Fruit fly (Drosophila melanogaster) whole organism, embryonic: ENCODE measurements around the gene CG8851.

Source experiments
- Atf3 ChIP-seq: fragments of 200-800 bp; sonication (Bioruptor generic); optimal IDR thresholded peaks from 3 replicates; lab custom pipeline; 2016; ENCODE audit warnings: missing biosample characterization, missing genetic modification characterization
- Bdp1 ChIP-seq: fragments of 200-800 bp; sonication (Bioruptor generic); optimal IDR thresholded peaks from 3 replicates; lab custom pipeline; 2016; ENCODE audit warnings: missing biosample characterization, missing genetic modification characterization
- CG10565 ChIP-seq: fragments of 200-800 bp; sonication (Bioruptor generic); optimal IDR thresholded peaks from 3 replicates; lab custom pipeline; 2016; ENCODE audit warnings: missing biosample characterization, mild to moderate bottlenecking, missing genetic modification characterization
- CG10654 ChIP-seq: fragments of 200-800 bp; sonication (Bioruptor generic); optimal IDR thresholded peaks from 2 replicates; lab custom pipeline; 2016; ENCODE audit warnings: missing biosample characterization, missing genetic modification characterization
- CG10979 ChIP-seq: fragments of 200-800 bp; sonication (Bioruptor generic); optimal IDR thresholded peaks from 2 replicates; lab custom pipeline; 2018; ENCODE audit warnings: missing biosample characterization, mild to moderate bottlenecking, missing genetic modification characterization, moderate library complexity
- CG12104 ChIP-seq: fragments of 200-800 bp; sonication (Bioruptor generic); optimal IDR thresholded peaks from 3 replicates; lab custom pipeline; 2016; ENCODE audit warnings: missing biosample characterization, missing genetic modification characterization
- CG12155 ChIP-seq: fragments of 200-800 bp; sonication (Bioruptor generic); optimal IDR thresholded peaks from 3 replicates; lab custom pipeline; 2016; ENCODE audit warnings: missing biosample characterization, missing genetic modification characterization
- CG12299 ChIP-seq: fragments of 200-800 bp; sonication (Bioruptor generic); optimal IDR thresholded peaks from 2 replicates; lab custom pipeline; 2018; ENCODE audit warnings: missing biosample characterization, mild to moderate bottlenecking, missing genetic modification characterization
- CG12744 ChIP-seq: fragments of 200-800 bp; sonication (Bioruptor generic); optimal IDR thresholded peaks from 2 replicates; lab custom pipeline; 2016; ENCODE audit warnings: missing biosample characterization, missing genetic modification characterization
- CG13287 ChIP-seq: fragments of 200-800 bp; sonication (Bioruptor generic); IDR thresholded peaks from 2 replicates; pipeline ENCODE4 v1.3.6; 2022; ENCODE audit warnings: missing biosample characterization, missing genetic modification characterization; ENCODE audit not compliant: partially characterized antibody
- CG15601 ChIP-seq: fragments of 200-800 bp; sonication (Bioruptor generic); optimal IDR thresholded peaks from 3 replicates; lab custom pipeline; 2019; ENCODE audit warnings: missing biosample characterization, mild to moderate bottlenecking, missing genetic modification characterization, moderate library complexity
- CG15696 ChIP-seq: fragments of 200-800 bp; sonication (Bioruptor generic); optimal IDR thresholded peaks from 2 replicates; lab custom pipeline; 2019; ENCODE audit warnings: missing biosample characterization, mild to moderate bottlenecking, missing genetic modification characterization, moderate library complexity
- CG2678 ChIP-seq: fragments of 200-800 bp; sonication (Bioruptor generic); optimal IDR thresholded peaks from 3 replicates; lab custom pipeline; 2019; ENCODE audit warnings: missing biosample characterization, mild to moderate bottlenecking, missing genetic modification characterization, moderate library complexity
- CG2712 ChIP-seq: fragments of 200-800 bp; optimal IDR thresholded peaks from 3 replicates; lab custom pipeline; 2019; ENCODE audit warnings: missing biosample characterization, mild to moderate bottlenecking, missing genetic modification characterization, moderate library complexity
- CG30431 ChIP-seq: fragments of 200-800 bp; sonication (Bioruptor generic); optimal IDR thresholded peaks from 2 replicates; lab custom pipeline; 2017; ENCODE audit warnings: missing biosample characterization, missing genetic modification characterization
- CG31365 ChIP-seq: fragments of 200-800 bp; sonication (Bioruptor generic); optimal IDR thresholded peaks from 2 replicates; lab custom pipeline; 2018; ENCODE audit warnings: missing biosample characterization, mild to moderate bottlenecking, missing genetic modification characterization
- CG31441 ChIP-seq: fragments of 200-800 bp; sonication (Bioruptor generic); IDR thresholded peaks from 2 replicates; pipeline ENCODE4 v1.3.6; 2022; ENCODE audit warnings: missing biosample characterization, missing genetic modification characterization
- CG8924 ChIP-seq: fragments of 200-800 bp; optimal IDR thresholded peaks from 3 replicates; lab custom pipeline; 2019; ENCODE audit warnings: missing biosample characterization, mild to moderate bottlenecking, missing genetic modification characterization, moderate library complexity
- D19B ChIP-seq: fragments of 200-800 bp; sonication (Bioruptor generic); optimal IDR thresholded peaks from 2 replicates; lab custom pipeline; 2017; ENCODE audit warnings: missing biosample characterization, mild to moderate bottlenecking, missing genetic modification characterization
- Dp ChIP-seq: fragments of 200-800 bp; sonication (Bioruptor generic); optimal IDR thresholded peaks from 2 replicates; lab custom pipeline; 2018; ENCODE audit warnings: missing biosample characterization, mild to moderate bottlenecking, missing genetic modification characterization, moderate library complexity
- E2f1 ChIP-seq: fragments of 200-800 bp; sonication (Bioruptor generic); IDR thresholded peaks from 2 replicates; pipeline ENCODE4 v1.3.6; 2022; ENCODE audit warnings: missing biosample characterization, missing genetic modification characterization
- Ets97D ChIP-seq: fragments of 200-800 bp; sonication (Bioruptor generic); optimal IDR thresholded peaks from 3 replicates; lab custom pipeline; 2016; ENCODE audit warnings: missing biosample characterization, missing genetic modification characterization
- HHEX ChIP-seq: fragments of 200-800 bp; sonication (Bioruptor generic); optimal IDR thresholded peaks from 3 replicates; lab custom pipeline; 2017; ENCODE audit warnings: missing biosample characterization, mild to moderate bottlenecking, missing genetic modification characterization, missing genetic modification reagents
- Jarid2 ChIP-seq: fragments of 200-800 bp; sonication (Bioruptor generic); optimal IDR thresholded peaks from 3 replicates; lab custom pipeline; 2017; ENCODE audit warnings: mild to moderate bottlenecking, missing biosample characterization, missing genetic modification reagents, missing genetic modification characterization
- Lhr ChIP-seq: fragments of 200-800 bp; sonication (Bioruptor generic); optimal IDR thresholded peaks from 3 replicates; lab custom pipeline; 2017; ENCODE audit warnings: mild to moderate bottlenecking, missing biosample characterization, missing genetic modification reagents, missing genetic modification characterization
- NFAT ChIP-seq: fragments of 200-800 bp; sonication (Bioruptor generic); IDR thresholded peaks from 2 replicates; pipeline ENCODE4 v1.3.6; 2022; ENCODE audit warnings: missing biosample characterization, missing genetic modification characterization
- Nf-YA ChIP-seq: fragments of 200-800 bp; sonication (Bioruptor generic); IDR thresholded peaks from 2 replicates; pipeline ENCODE4 v1.3.6; 2022; ENCODE audit warnings: missing biosample characterization, missing genetic modification characterization
- Nf-YB ChIP-seq: fragments of 200-800 bp; sonication (Bioruptor generic); optimal IDR thresholded peaks from 3 replicates; lab custom pipeline; 2019; ENCODE audit warnings: missing biosample characterization, mild to moderate bottlenecking, missing genetic modification characterization, moderate library complexity
- NfI ChIP-seq: fragments of 200-800 bp; sonication (Bioruptor generic); optimal IDR thresholded peaks from 3 replicates; lab custom pipeline; 2018; ENCODE audit warnings: missing biosample characterization, mild to moderate bottlenecking, missing genetic modification characterization, moderate library complexity
- Opbp ChIP-seq: fragments of 200-800 bp; sonication (Bioruptor generic); IDR thresholded peaks from 3 replicates; pipeline ENCODE4 v1.3.6; 2022; ENCODE audit warnings: missing biosample characterization, missing genetic modification characterization; ENCODE audit not compliant: partially characterized antibody
- Scr ChIP-seq: fragments of 200-800 bp; sonication (Bioruptor generic); IDR thresholded peaks from 2 replicates; pipeline ENCODE4 v1.3.6; 2022; ENCODE audit warnings: missing biosample characterization, missing genetic modification characterization; ENCODE audit not compliant: partially characterized antibody
- Tbp ChIP-seq: fragments of >200 bp; optimal IDR thresholded peaks from 2 replicates; lab custom pipeline; 2018; ENCODE audit warnings: missing biosample characterization, missing genetic modification characterization
- al ChIP-seq: fragments of 200-800 bp; sonication (Bioruptor generic); IDR thresholded peaks from 2 replicates; pipeline ENCODE4 v1.3.6; 2022; ENCODE audit warnings: missing biosample characterization, missing genetic modification characterization
- ase ChIP-seq: fragments of 200-800 bp; sonication (Bioruptor generic); IDR thresholded peaks from 3 replicates; pipeline ENCODE4 v1.3.6; 2022; ENCODE audit warnings: missing biosample characterization, missing genetic modification characterization
- bsh ChIP-seq, 2 experiments: fragments of 200-800 bp; sonication (Bioruptor generic); optimal IDR thresholded peaks; 2 replicates each; lab custom pipeline; 2017 to 2018; ENCODE audit warnings: mild to moderate bottlenecking in 2 of 2, missing biosample characterization in 2 of 2, missing genetic modification characterization in 2 of 2, moderate library complexity in 1 of 2
- chn ChIP-seq: fragments of 200-800 bp; sonication (Bioruptor generic); optimal IDR thresholded peaks from 2 replicates; lab custom pipeline; 2016; ENCODE audit warnings: missing biosample characterization, missing genetic modification characterization
- crp ChIP-seq, 2 experiments: fragments of 200-800 bp; sonication (Bioruptor generic); optimal IDR thresholded peaks; 2 replicates in 1 of 2; 3 replicates in 1 of 2; lab custom pipeline; 2017; ENCODE audit warnings: missing biosample characterization in 2 of 2, missing genetic modification characterization in 2 of 2, mild to moderate bottlenecking in 1 of 2, moderate library complexity in 1 of 2
- da ChIP-seq: fragments of 200-800 bp; sonication (Bioruptor generic); optimal IDR thresholded peaks from 2 replicates; lab custom pipeline; 2016; ENCODE audit warnings: missing biosample characterization, missing genetic modification characterization
- dimm ChIP-seq: fragments of 200-800 bp; sonication (Bioruptor generic); IDR thresholded peaks from 2 replicates; pipeline ENCODE4 v1.3.6; 2022; ENCODE audit warnings: missing biosample characterization, missing genetic modification characterization
- disco-r ChIP-seq: fragments of 200-800 bp; sonication (Bioruptor generic); optimal IDR thresholded peaks from 2 replicates; lab custom pipeline; 2016; ENCODE audit warnings: missing biosample characterization, missing genetic modification characterization
- exex ChIP-seq: fragments of 200-800 bp; sonication (Bioruptor generic); optimal IDR thresholded peaks from 4 replicates; lab custom pipeline; 2018; ENCODE audit warnings: missing biosample characterization, mild to moderate bottlenecking, missing genetic modification characterization, moderate library complexity
- hb ChIP-seq: fragments of 200-800 bp; sonication (Bioruptor generic); IDR thresholded peaks from 3 replicates; pipeline ENCODE4 v1.3.6; 2022; ENCODE audit warnings: missing biosample characterization, missing genetic modification characterization; ENCODE audit not compliant: partially characterized antibody
- her ChIP-seq: fragments of 200-800 bp; sonication (Bioruptor generic); optimal IDR thresholded peaks from 2 replicates; lab custom pipeline; 2016; ENCODE audit warnings: missing biosample characterization, missing genetic modification characterization
- otp ChIP-seq: fragments of 200-800 bp; sonication (Bioruptor generic); IDR thresholded peaks from 3 replicates; pipeline ENCODE4, ENCODE4 v1.3.6; 2022; ENCODE audit warnings: missing biosample characterization, missing genetic modification characterization
- pb ChIP-seq: fragments of 200-800 bp; sonication (Bioruptor generic); optimal IDR thresholded peaks from 3 replicates; lab custom pipeline; 2016; ENCODE audit warnings: missing biosample characterization, missing genetic modification characterization
- repo ChIP-seq: fragments of 200-800 bp; sonication (Bioruptor generic); optimal IDR thresholded peaks from 2 replicates; lab custom pipeline; 2016; ENCODE audit warnings: missing biosample characterization, missing genetic modification characterization
- ro ChIP-seq: fragments of 200-800 bp; sonication (Bioruptor generic); IDR thresholded peaks from 2 replicates; pipeline ENCODE4 v1.3.6; 2022; ENCODE audit warnings: missing biosample characterization, missing genetic modification characterization
- shn ChIP-seq: fragments of 200-800 bp; sonication (Bioruptor generic); optimal IDR thresholded peaks from 3 replicates; lab custom pipeline; 2016; ENCODE audit warnings: missing biosample characterization, missing genetic modification characterization
- sr ChIP-seq: fragments of 200-800 bp; sonication (Bioruptor generic); IDR thresholded peaks from 3 replicates; pipeline ENCODE4 v1.3.6; 2022; ENCODE audit warnings: missing biosample characterization, missing genetic modification characterization
- vvl ChIP-seq: fragments of 200-800 bp; sonication (Bioruptor generic); IDR thresholded peaks from 2 replicates; pipeline ENCODE4 v1.3.6; 2022; ENCODE audit warnings: missing biosample characterization, missing genetic modification characterization
- wek ChIP-seq: fragments of 200-800 bp; sonication (Bioruptor generic); optimal IDR thresholded peaks from 3 replicates; lab custom pipeline; 2018; ENCODE audit warnings: missing biosample characterization, mild to moderate bottlenecking, missing genetic modification characterization, moderate library complexity

Gene CG8851

DNA sequence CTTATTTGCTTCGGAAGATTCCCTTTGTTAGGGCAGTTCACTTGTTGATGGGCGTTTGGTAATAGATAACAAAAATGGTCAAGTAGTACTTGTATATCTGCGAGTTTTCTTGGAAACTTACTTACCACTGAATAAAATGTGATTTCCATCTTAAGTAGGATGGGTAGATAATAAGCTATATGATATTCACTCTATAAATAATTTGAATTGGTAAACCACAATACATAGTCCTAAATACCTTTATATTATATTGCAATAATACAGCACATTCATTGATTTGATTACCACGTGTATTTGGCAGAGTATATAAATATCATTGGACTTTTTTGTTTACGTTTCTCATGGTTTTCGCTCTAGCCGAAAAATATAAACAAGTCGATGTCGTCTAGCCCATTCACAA lies 43.5 kb upstream of the CG8851 start (continued):
- no peak for TF ChIP-seq CG31365 (tag; lab: Kevin White, UChicago)
- TF ChIP-seq CG12299 (tag; lab: Kevin White, UChicago): no peak
- no peak for TF ChIP-seq Nf-YA (GFP tag; lab: Robert Waterston, UW)
- no peak for TF ChIP-seq Ets97D (GFP tag; lab: Kevin White, UChicago)
- TF ChIP-seq exex (tag; lab: Kevin White, UChicago): peak; percentile 25
- TF ChIP-seq otp (GFP tag; lab: Robert Waterston, UW): no peak
- TF ChIP-seq HHEX (GFP tag; lab: Kevin White, UChicago): peak; percentile 76
- TF ChIP-seq vvl (GFP tag; lab: Robert Waterston, UW): peak; percentile 44
- peak; percentile 26 for TF ChIP-seq CG10654 (GFP tag; lab: Kevin White, UChicago)
- TF ChIP-seq Nf-YB: no peak
- TF ChIP-seq hb (GFP tag; lab: Robert Waterston, UW): no peak
- peak; percentile 62 for TF ChIP-seq CG12104 (GFP tag; lab: Kevin White, UChicago)
- no peak for TF ChIP-seq Atf3
- TF ChIP-seq CG2712 (tag; lab: Kevin White, UChicago): peak; percentile 66
- TF ChIP-seq Tbp (GFP tag; lab: Kevin White, UChicago): no peak
- no peak for TF ChIP-seq pb (GFP tag; lab: Kevin White, UChicago)
- TF ChIP-seq CG30431 (GFP tag; lab: Kevin White, UChicago): peak; percentile 12
- TF ChIP-seq NFAT (GFP tag; lab: Robert Waterston, UW): 0 out of 2 replicates have a peak, but pooled peaks have one; percentile 40
- TF ChIP-seq repo: no peak
- no peak for TF ChIP-seq da
- no peak for TF ChIP-seq CG15601 (tag; lab: Kevin White, UChicago)
- peak; percentile 53 for TF ChIP-seq CG12155 (GFP tag; lab: Kevin White, UChicago)
- no peak for TF ChIP-seq Bdp1 (GFP tag; lab: Kevin White, UChicago)
- no peak for TF ChIP-seq ro (GFP tag; lab: Robert Waterston, UW)
- TF ChIP-seq CG15696 (tag; lab: Kevin White, UChicago): no peak
- no peak for TF ChIP-seq Opbp
- no peak for TF ChIP-seq her (GFP tag; lab: Kevin White, UChicago)
- TF ChIP-seq Jarid2 (GFP tag; lab: Kevin White, UChicago): peak; percentile 14
- TF ChIP-seq bsh (GFP tag; optimal IDR thresholded peaks at IDR 0.05; lab: Kevin White, UChicago): peak in 1 of 2 experiments; percentile 42
- peak; percentile 61 for TF ChIP-seq CG31441 (GFP tag; lab: Robert Waterston, UW)
- TF ChIP-seq Dp: no peak
- peak; percentile 74 for TF ChIP-seq NfI (GFP tag; lab: Kevin White, UChicago)
- peak; percentile 51 for TF ChIP-seq D19B (GFP tag; lab: Kevin White, UChicago)
- TF ChIP-seq Lhr: no peak
- peak; percentile 46; the same call in 1 of the 2 replicates for TF ChIP-seq al (GFP tag; lab: Robert Waterston, UW)
- TF ChIP-seq chn (GFP tag; lab: Kevin White, UChicago): peak; percentile 32
- no peak for TF ChIP-seq dimm
- TF ChIP-seq shn (GFP tag; lab: Kevin White, UChicago): peak; percentile 26
- peak; percentile 53 for TF ChIP-seq CG8924 (tag; lab: Kevin White, UChicago)
- TF ChIP-seq CG13287 (GFP tag; lab: Robert Waterston, UW): no peak
- TF ChIP-seq CG12744: peak; percentile 26
- no peak for TF ChIP-seq Scr (GFP tag; lab: Robert Waterston, UW)
- TF ChIP-seq sr (GFP tag; lab: Robert Waterston, UW): no peak
- no peak for TF ChIP-seq CG10565
- peak; percentile 84 for TF ChIP-seq CG2678 (tag; lab: Kevin White, UChicago)
- peak; percentile 58 for TF ChIP-seq CG10979 (tag; lab: Kevin White, UChicago)
- no peak for TF ChIP-seq crp (GFP tag; optimal IDR thresholded peaks at IDR 0.05; lab: Kevin White, UChicago)
- TF ChIP-seq ase (GFP tag; lab: Robert Waterston, UW): 0 out of 3 replicates have a peak, but pooled peaks have one; percentile 32
- TF ChIP-seq E2f1 (GFP tag; lab: Robert Waterston, UW): 0 out of 2 replicates have a peak, but pooled peaks have one; percentile 54
- TF ChIP-seq disco-r: peak; percentile 8
- TF ChIP-seq wek: no peak
